Worm (Caenorhabditis elegans) whole organism, L3 larva: Measurements from ENCODE around the gene D1022.4.

Experiments
- R02D3.7 ChIP-seq: fragments of 150-350 bp; optimal IDR thresholded peaks from 2 replicates; lab custom pipeline; 2014; ENCODE audit warnings: missing biosample characterization, missing genetic modification characterization
- ZK546.5 ChIP-seq: sonication (generic microtip); optimal IDR thresholded peaks from 2 replicates; lab custom pipeline; 2017; ENCODE audit warnings: missing biosample characterization, missing genetic modification characterization
- aly-2 ChIP-seq: fragments of 150-350 bp; optimal IDR thresholded peaks from 2 replicates; lab custom pipeline; 2014; ENCODE audit warnings: missing biosample characterization, missing genetic modification characterization
- ama-1 ChIP-seq: fragments of 150-350 bp; optimal IDR thresholded peaks from 2 replicates; lab custom pipeline; 2018
- ceh-28 ChIP-seq: fragments of 150-350 bp; optimal IDR thresholded peaks from 2 replicates; lab custom pipeline; 2014; ENCODE audit warnings: missing biosample characterization, missing genetic modification reagents, missing genetic modification characterization
- egl-27 ChIP-seq: sonication (generic microtip); optimal IDR thresholded peaks from 4 replicates; lab custom pipeline; 2017; ENCODE audit warnings: missing biosample characterization, missing genetic modification reagents, missing genetic modification characterization
- egl-5 ChIP-seq: fragments of 150-350 bp; optimal IDR thresholded peaks from 2 replicates; lab custom pipeline; 2017; ENCODE audit warnings: missing biosample characterization, missing genetic modification reagents, missing genetic modification characterization, inconsistent platforms
- elt-1 ChIP-seq: fragments of 150-350 bp; optimal IDR thresholded peaks from 2 replicates; lab custom pipeline; 2014; ENCODE audit warnings: missing biosample characterization, missing genetic modification characterization
- elt-2 ChIP-seq: sonication (generic microtip); optimal IDR thresholded peaks from 2 replicates; lab custom pipeline; 2016; ENCODE audit warnings: missing genetic modification reagents, mild to moderate bottlenecking, missing genetic modification characterization, missing compliant biosample characterization
- elt-3 ChIP-seq, 3 experiments: fragments of 150-350 bp in 1 of 3; sonication (generic microtip) in 2 of 3; optimal IDR thresholded peaks; 2 replicates in 2 of 3; 4 replicates in 1 of 3; lab custom pipeline; 2014 to 2017; ENCODE audit warnings: missing biosample characterization in 3 of 3, missing genetic modification characterization in 3 of 3
- eor-1 ChIP-seq, 2 experiments: fragments of 150-350 bp; optimal IDR thresholded peaks; 2 replicates each; lab custom pipeline; 2014 to 2018; ENCODE audit warnings: missing biosample characterization in 2 of 2, missing genetic modification characterization in 2 of 2
- fkh-10 ChIP-seq: sonication (generic microtip); optimal IDR thresholded peaks from 2 replicates; lab custom pipeline; 2017; ENCODE audit warnings: missing biosample characterization, missing genetic modification reagents, missing genetic modification characterization
- fkh-2 ChIP-seq: fragments of 150-350 bp; optimal IDR thresholded peaks from 2 replicates; lab custom pipeline; 2014; ENCODE audit warnings: missing biosample characterization, missing genetic modification reagents, missing genetic modification characterization
- jun-1 ChIP-seq: fragments of 150-350 bp; optimal IDR thresholded peaks from 2 replicates; lab custom pipeline; 2014; ENCODE audit warnings: missing biosample characterization, missing genetic modification reagents, missing genetic modification characterization
- lin-39 ChIP-seq: fragments of 150-350 bp; optimal IDR thresholded peaks from 2 replicates; lab custom pipeline; 2018; ENCODE audit warnings: missing biosample characterization, missing genetic modification reagents, missing genetic modification characterization
- lsy-12 ChIP-seq: sonication (generic microtip); optimal IDR thresholded peaks from 2 replicates; lab custom pipeline; 2016; ENCODE audit warnings: mild to moderate bottlenecking, missing genetic modification characterization, missing compliant biosample characterization
- mdl-1 ChIP-seq: fragments of 150-350 bp; optimal IDR thresholded peaks from 2 replicates; lab custom pipeline; 2014; ENCODE audit warnings: missing biosample characterization, missing genetic modification characterization
- mml-1 ChIP-seq: fragments of 150-350 bp; sonication (generic microtip); optimal IDR thresholded peaks from 3 replicates; lab custom pipeline; 2014; ENCODE audit warnings: missing biosample characterization, missing genetic modification characterization
- nfya-1 ChIP-seq: sonication (generic microtip); optimal IDR thresholded peaks from 2 replicates; lab custom pipeline; 2017; ENCODE audit warnings: missing genetic modification characterization, mild to moderate bottlenecking, missing compliant biosample characterization, antibody characterized with exemption, moderate library complexity; ENCODE audit not compliant: insufficient read depth
- nhr-11 ChIP-seq: fragments of 150-350 bp; optimal IDR thresholded peaks from 2 replicates; lab custom pipeline; 2014; ENCODE audit warnings: missing biosample characterization, missing genetic modification characterization
- nhr-23 ChIP-seq: fragments of 150-350 bp; optimal IDR thresholded peaks from 2 replicates; lab custom pipeline; 2014; ENCODE audit warnings: missing biosample characterization, missing genetic modification reagents, missing genetic modification characterization
- nhr-237 ChIP-seq: fragments of 150-350 bp; optimal IDR thresholded peaks from 2 replicates; lab custom pipeline; 2014; ENCODE audit warnings: missing biosample characterization, missing genetic modification characterization
- nhr-28 ChIP-seq: fragments of 150-350 bp; optimal IDR thresholded peaks from 2 replicates; lab custom pipeline; 2014; ENCODE audit warnings: missing biosample characterization, missing genetic modification characterization
- nhr-43 ChIP-seq: sonication (generic microtip); optimal IDR thresholded peaks from 2 replicates; lab custom pipeline; 2016; ENCODE audit warnings: mild to moderate bottlenecking, missing genetic modification characterization, missing compliant biosample characterization; ENCODE audit not compliant: poor library complexity, severe bottlenecking
- nhr-76 ChIP-seq: fragments of 150-350 bp; sonication (generic microtip); optimal IDR thresholded peaks from 5 replicates; lab custom pipeline; 2014; ENCODE audit warnings: missing biosample characterization, missing genetic modification characterization
- pha-4 ChIP-seq: fragments of 150-350 bp; optimal IDR thresholded peaks from 2 replicates; lab custom pipeline; 2014; ENCODE audit warnings: missing biosample characterization, missing genetic modification reagents, missing genetic modification characterization
- pqm-1 ChIP-seq: fragments of 150-350 bp; optimal IDR thresholded peaks from 2 replicates; lab custom pipeline; 2017; ENCODE audit warnings: missing biosample characterization, missing genetic modification characterization, inconsistent platforms
- sea-2 ChIP-seq: fragments of 150-350 bp; sonication (generic microtip); optimal IDR thresholded peaks from 4 replicates; lab custom pipeline; 2014; ENCODE audit warnings: missing biosample characterization, missing genetic modification reagents, missing genetic modification characterization
- tbx-2 ChIP-seq: sonication (generic microtip); optimal IDR thresholded peaks from 2 replicates; lab custom pipeline; 2016; ENCODE audit warnings: mild to moderate bottlenecking, missing genetic modification characterization, missing compliant biosample characterization
- unc-39 ChIP-seq: sonication (generic microtip); optimal IDR thresholded peaks from 4 replicates; lab custom pipeline; 2017; ENCODE audit warnings: missing biosample characterization, missing genetic modification characterization
- unc-62 ChIP-seq: fragments of 150-350 bp; sonication (generic microtip); optimal IDR thresholded peaks from 4 replicates; lab custom pipeline; 2014; ENCODE audit warnings: missing biosample characterization, missing genetic modification reagents, missing genetic modification characterization
- ztf-11 ChIP-seq: fragments of 150-350 bp; optimal IDR thresholded peaks from 2 replicates; lab custom pipeline; 2014; ENCODE audit warnings: missing biosample characterization, missing genetic modification characterization

D1022.4 gene

DNA sequence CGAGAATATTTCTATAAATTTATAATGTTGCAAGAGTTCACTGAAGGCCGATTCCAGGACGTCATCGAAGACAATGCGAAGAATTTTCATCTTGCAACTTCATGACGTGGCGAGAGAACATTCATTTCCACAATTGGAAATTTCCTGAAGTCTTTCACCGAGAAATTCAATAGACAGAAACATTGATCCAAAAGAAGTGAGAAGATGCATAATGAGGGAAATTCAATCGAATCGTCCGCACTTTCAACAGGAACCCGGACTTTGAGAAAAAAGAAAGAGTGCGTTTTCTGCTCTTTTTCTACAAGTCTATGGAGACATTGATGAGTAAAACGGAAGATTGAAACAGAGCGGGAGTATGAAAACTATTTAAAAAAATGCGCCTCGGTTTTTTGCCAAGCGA lies 12.2 kb upstream of the D1022.4 start:
- no peak for TF ChIP-seq nhr-76 (tag; lab: Kevin White, UChicago)
- TF ChIP-seq mml-1 (tag; lab: Kevin White, UChicago) = no peak
- TF ChIP-seq elt-1 = no peak
- TF ChIP-seq fkh-10 (GFP tag; lab: Kevin White, UChicago) = peak; percentile 98
- no peak for TF ChIP-seq fkh-2
- TF ChIP-seq pqm-1 (tag; lab: Kevin White, UChicago) = no peak

DNA sequence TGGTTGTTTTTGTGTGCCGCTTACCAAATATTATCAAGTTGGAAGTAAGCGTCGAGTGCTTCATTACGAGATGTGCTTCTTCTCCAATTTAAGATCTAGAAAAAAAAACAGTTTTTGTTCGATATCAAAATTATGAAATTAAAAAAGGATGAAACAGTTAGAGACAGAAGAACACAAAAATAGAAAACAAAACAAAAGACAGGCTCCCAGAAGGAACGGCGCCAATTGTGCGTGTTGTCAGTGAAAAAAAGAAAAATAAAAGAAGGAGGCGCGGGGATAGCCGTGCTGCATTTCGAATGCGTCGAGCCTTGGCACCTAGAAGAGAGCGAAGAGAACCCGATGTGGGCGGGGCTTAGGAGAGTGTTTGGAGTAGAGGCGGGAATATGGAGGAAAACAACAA lies 8.4 kb upstream of the D1022.4 start, which contains the start of gene sro-1:
TSS of gene sro-1 (minus strand) at position 101 of the 400 bp plus-strand sequence.
- TF ChIP-seq nhr-28 (tag; lab: Kevin White, UChicago) = no peak
- no peak for TF ChIP-seq sea-2 (GFP tag; lab: Kevin White, UChicago)
- no peak for TF ChIP-seq nfya-1
- TF ChIP-seq elt-3 (tag; optimal IDR thresholded peaks at IDR 0.05; lab: Kevin White, UChicago) = no peak
- no peak for TF ChIP-seq jun-1

DNA sequence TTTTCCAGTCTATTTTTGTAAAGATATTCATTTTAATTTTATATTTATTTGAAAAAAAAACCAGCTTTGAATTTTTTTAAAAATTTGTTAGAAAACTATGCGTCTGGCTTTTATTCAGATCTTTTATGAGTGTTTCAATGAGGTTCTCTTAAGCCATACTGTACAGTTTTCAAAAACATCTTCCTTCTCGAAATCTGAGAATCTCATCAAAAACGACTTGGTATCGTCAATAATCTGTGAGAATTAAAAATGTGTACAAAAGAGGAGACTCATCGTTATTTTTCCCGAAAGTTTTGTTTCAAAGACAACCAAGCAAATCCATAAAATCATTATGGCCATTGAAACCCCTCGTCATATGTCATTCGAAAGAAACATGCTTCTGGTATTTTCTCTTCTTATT lies 2.1 kb upstream of the D1022.4 start, which contains the start of gene D1022.2:
TSS of gene D1022.2 (plus strand) at position 301 of the 400 bp plus-strand sequence.
- TF ChIP-seq unc-62 (GFP tag; lab: Kevin White, UChicago) (no peak), lsy-12 (tag; lab: Kevin White, UChicago) (no peak), aly-2 (tag; lab: Kevin White, UChicago) (no peak), tbx-2 (tag; lab: Kevin White, UChicago) (no peak), nhr-237 (tag; lab: Kevin White, UChicago) (no peak), unc-39 (no peak), mdl-1 (no peak), ceh-28 (tag; lab: Kevin White, UChicago) (no peak), egl-5 (tag; lab: Kevin White, UChicago) (no peak)
- TF ChIP-seq, all 47 proteins: peak for 0

DNA sequence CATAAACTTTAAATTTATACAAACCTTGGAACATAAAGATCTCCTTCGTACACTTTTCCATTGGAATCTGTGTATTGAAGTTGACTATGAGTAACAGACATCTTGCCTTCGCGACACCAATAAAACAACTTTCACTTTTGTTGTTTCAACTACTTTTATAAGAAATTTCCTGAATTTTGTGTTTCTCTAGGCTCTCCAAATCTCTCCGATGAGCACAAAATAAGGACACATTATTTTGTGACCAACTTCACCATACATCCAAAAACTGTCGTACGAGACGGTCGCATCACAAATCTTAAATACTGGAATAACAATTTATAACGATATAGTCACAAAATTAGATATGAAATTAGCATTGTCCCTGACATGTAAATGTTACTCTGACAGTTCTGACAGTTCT lies 1.6 kb upstream of the D1022.4 start, which contains the start of gene D1022.5:
TSS of gene D1022.5 (minus strand) at position 101 of the 400 bp plus-strand sequence.
- TF ChIP-seq elt-2 (tag; lab: Kevin White, UChicago) (no peak), lsy-12 (tag; lab: Kevin White, UChicago) (no peak), lin-39 (no peak), fkh-10 (GFP tag; lab: Kevin White, UChicago) (no peak), ZK546.5 (tag; lab: Kevin White, UChicago) (no peak), R02D3.7 (tag; lab: Kevin White, UChicago) (no peak), eor-1 (tag; optimal IDR thresholded peaks at IDR 0.05; lab: Kevin White, UChicago) (no peak), unc-62 (GFP tag; lab: Kevin White, UChicago) (no peak), aly-2 (tag; lab: Kevin White, UChicago) (no peak), mdl-1 (no peak)

DNA sequence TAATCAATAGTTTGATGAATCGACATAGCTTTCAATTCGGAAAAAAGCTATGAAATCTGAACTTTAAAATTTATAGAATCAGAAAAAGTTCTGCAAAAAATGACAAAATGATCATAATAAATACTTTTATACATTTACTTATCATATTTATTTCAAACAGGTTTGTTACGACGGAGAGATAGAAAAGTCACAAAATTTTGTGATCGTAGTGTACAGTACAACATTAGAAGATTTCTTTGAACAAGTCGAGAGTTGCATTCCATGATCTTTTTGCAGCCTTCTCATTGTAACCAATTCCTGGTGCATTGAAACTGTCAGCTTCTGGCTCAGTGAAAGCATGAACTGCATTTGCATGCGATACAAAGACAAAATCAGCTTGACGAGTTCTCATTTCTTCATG lies 908 bp downstream of the D1022.4 start, which contains the start of gene D1022.3:
TSS of gene D1022.3 (minus strand) at position 101 of the 400 bp plus-strand sequence.
- TF ChIP-seq lin-39 (no peak), nhr-237 (tag; lab: Kevin White, UChicago) (no peak), sea-2 (GFP tag; lab: Kevin White, UChicago) (no peak), ama-1 (lab: Kevin White, UChicago) (no peak), elt-2 (tag; lab: Kevin White, UChicago) (no peak), elt-3 (tag; optimal IDR thresholded peaks at IDR 0.05; lab: Kevin White, UChicago) (no peak), fkh-2 (no peak), nhr-23 (tag; lab: Kevin White, UChicago) (no peak), unc-39 (no peak), mml-1 (tag; lab: Kevin White, UChicago) (no peak), pha-4 (tag; lab: Kevin White, UChicago) (no peak), ztf-11 (tag; lab: Kevin White, UChicago) (no peak), nhr-11 (tag; lab: Kevin White, UChicago) (no peak), egl-5 (tag; lab: Kevin White, UChicago) (no peak), nhr-43 (tag; lab: Kevin White, UChicago) (no peak), egl-27 (no peak), nhr-28 (tag; lab: Kevin White, UChicago) (no peak), eor-1 (tag; optimal IDR thresholded peaks at IDR 0.05; lab: Kevin White, UChicago) (no peak), ceh-28 (tag; lab: Kevin White, UChicago) (no peak)
